Fruit fly (Drosophila melanogaster): ENCODE data around the gene CG31086.

- TF ChIP-seq psq (optimal IDR thresholded peaks at IDR 0.05) (no peak), Dll (optimal IDR thresholded peaks at IDR 0.05) (no peak)
Measured at dm6 chr3R:26188708-26189107, 3.7 kb downstream of the CG31086 start, which contains the start of gene CG6073.

Measured in whole organism.